Fruit fly (Drosophila melanogaster) whole organism, embryonic: ENCODE results near the gene CG11342.
A peak's percentile ranks its signal among the peaks of the same experiment; 100 is the strongest.

Source experiments
- Atf6 ChIP-seq: fragments of 200-800 bp; sonication (Bioruptor generic); IDR thresholded peaks from 2 replicates; pipeline ENCODE4 v1.3.6; 2022; ENCODE audit warnings: missing biosample characterization, missing genetic modification characterization
- B-H1 ChIP-seq: fragments of 200-800 bp; sonication (Bioruptor generic); IDR thresholded peaks from 3 replicates; pipeline ENCODE4 v1.3.6; 2022; ENCODE audit warnings: missing biosample characterization, missing genetic modification characterization
- CG12155 ChIP-seq: fragments of 200-800 bp; sonication (Bioruptor generic); optimal IDR thresholded peaks from 3 replicates; lab custom pipeline; 2016; ENCODE audit warnings: missing biosample characterization, missing genetic modification characterization
- CG12219 ChIP-seq: fragments of 200-800 bp; sonication (Bioruptor generic); optimal IDR thresholded peaks from 3 replicates; lab custom pipeline; 2018; ENCODE audit warnings: missing biosample characterization, mild to moderate bottlenecking, missing genetic modification characterization
- CG12942 ChIP-seq: fragments of 200-800 bp; sonication (Bioruptor generic); optimal IDR thresholded peaks from 3 replicates; lab custom pipeline; 2016; ENCODE audit warnings: missing biosample characterization, missing genetic modification characterization
- CG15601 ChIP-seq: fragments of 200-800 bp; sonication (Bioruptor generic); optimal IDR thresholded peaks from 3 replicates; lab custom pipeline; 2019; ENCODE audit warnings: missing biosample characterization, mild to moderate bottlenecking, missing genetic modification characterization, moderate library complexity
- CG16813 ChIP-seq: fragments of 200-800 bp; sonication (Bioruptor generic); IDR thresholded peaks from 3 replicates; pipeline ENCODE4 v1.3.6; 2022; ENCODE audit warnings: missing biosample characterization, missing genetic modification characterization; ENCODE audit not compliant: partially characterized antibody
- CG17186 ChIP-seq: fragments of 200-800 bp; sonication (Bioruptor generic); optimal IDR thresholded peaks from 3 replicates; lab custom pipeline; 2017; ENCODE audit warnings: missing biosample characterization, missing genetic modification reagents, missing genetic modification characterization
- CG18262 ChIP-seq: fragments of 200-800 bp; optimal IDR thresholded peaks from 3 replicates; lab custom pipeline; 2019; ENCODE audit warnings: missing biosample characterization, mild to moderate bottlenecking, missing genetic modification characterization, moderate library complexity
- CG2875 ChIP-seq: fragments of 200-800 bp; sonication (Bioruptor generic); optimal IDR thresholded peaks from 2 replicates; lab custom pipeline; 2017; ENCODE audit warnings: missing biosample characterization, mild to moderate bottlenecking, missing genetic modification characterization, missing genetic modification reagents
- CG30431 ChIP-seq: fragments of 200-800 bp; sonication (Bioruptor generic); optimal IDR thresholded peaks from 2 replicates; lab custom pipeline; 2017; ENCODE audit warnings: missing biosample characterization, missing genetic modification characterization
- CG3065 ChIP-seq: fragments of 200-800 bp; sonication (Bioruptor generic); optimal IDR thresholded peaks from 2 replicates; lab custom pipeline; 2016; ENCODE audit warnings: missing biosample characterization, missing genetic modification characterization
- CG33213 ChIP-seq: fragments of 200-800 bp; sonication (Bioruptor generic); optimal IDR thresholded peaks from 3 replicates; lab custom pipeline; 2016; ENCODE audit warnings: missing biosample characterization, missing genetic modification characterization
- CG3838 ChIP-seq: fragments of 200-800 bp; sonication (Bioruptor generic); optimal IDR thresholded peaks from 3 replicates; lab custom pipeline; 2016; ENCODE audit warnings: missing biosample characterization, missing genetic modification characterization
- CG3995 ChIP-seq: fragments of 200-800 bp; sonication (Bioruptor generic); optimal IDR thresholded peaks from 3 replicates; lab custom pipeline; 2016; ENCODE audit warnings: missing biosample characterization, missing genetic modification characterization
- CG4820 ChIP-seq: fragments of 200-800 bp; sonication (Bioruptor generic); optimal IDR thresholded peaks from 3 replicates; lab custom pipeline; 2016; ENCODE audit warnings: missing biosample characterization, missing genetic modification characterization
- CG6689 ChIP-seq: fragments of 200-800 bp; sonication (Bioruptor generic); IDR thresholded peaks from 2 replicates; pipeline ENCODE4 v1.3.6; 2022; ENCODE audit warnings: missing biosample characterization, missing genetic modification characterization
- CG6791 ChIP-seq: fragments of 200-800 bp; sonication (Bioruptor generic); IDR thresholded peaks from 3 replicates; pipeline ENCODE4 v1.3.6; 2022; ENCODE audit warnings: missing biosample characterization, missing genetic modification characterization; ENCODE audit not compliant: partially characterized antibody
- CG6854 ChIP-seq: fragments of 200-800 bp; sonication (Bioruptor generic); optimal IDR thresholded peaks from 3 replicates; lab custom pipeline; 2017; ENCODE audit warnings: missing biosample characterization, mild to moderate bottlenecking, missing genetic modification characterization
- CG9437 ChIP-seq: fragments of 200-800 bp; sonication (Bioruptor generic); optimal IDR thresholded peaks from 2 replicates; lab custom pipeline; 2018; ENCODE audit warnings: missing biosample characterization, mild to moderate bottlenecking, missing genetic modification characterization
- Dref ChIP-seq: fragments of 200-800 bp; sonication (Bioruptor generic); IDR thresholded peaks from 2 replicates; pipeline ENCODE4 v1.3.6; 2022; ENCODE audit warnings: missing biosample characterization, missing genetic modification characterization
- Fer1 ChIP-seq: fragments of 200-800 bp; sonication (Bioruptor generic); optimal IDR thresholded peaks from 2 replicates; lab custom pipeline; 2017; ENCODE audit warnings: missing biosample characterization, mild to moderate bottlenecking, missing genetic modification characterization
- HmgZ ChIP-seq: fragments of 200-800 bp; sonication (Bioruptor generic); optimal IDR thresholded peaks from 2 replicates; lab custom pipeline; 2018; ENCODE audit warnings: missing biosample characterization, mild to moderate bottlenecking, missing genetic modification characterization
- Lim3 ChIP-seq: fragments of 200-800 bp; sonication (Bioruptor generic); IDR thresholded peaks from 2 replicates; pipeline ENCODE4 v1.3.6; 2022; ENCODE audit warnings: missing biosample characterization, missing genetic modification characterization
- Med ChIP-seq: fragments of 200-800 bp; sonication (Bioruptor generic); peaks from one replicate; lab custom pipeline; 2016; ENCODE audit warnings: missing biosample characterization, missing genetic modification characterization, mild to moderate bottlenecking, inconsistent platforms, moderate library complexity
- Nf-YA ChIP-seq: fragments of 200-800 bp; sonication (Bioruptor generic); IDR thresholded peaks from 2 replicates; pipeline ENCODE4 v1.3.6; 2022; ENCODE audit warnings: missing biosample characterization, missing genetic modification characterization
- Nf-YB ChIP-seq: fragments of 200-800 bp; sonication (Bioruptor generic); optimal IDR thresholded peaks from 3 replicates; lab custom pipeline; 2019; ENCODE audit warnings: missing biosample characterization, mild to moderate bottlenecking, missing genetic modification characterization, moderate library complexity
- Optix ChIP-seq: fragments of 200-800 bp; sonication (Bioruptor generic); IDR thresholded peaks from 3 replicates; pipeline ENCODE4 v1.3.6; 2022; ENCODE audit warnings: missing biosample characterization, missing genetic modification characterization
- Xrp1 ChIP-seq: fragments of 200-800 bp; sonication (Bioruptor generic); IDR thresholded peaks from 2 replicates; pipeline ENCODE4 v1.3.6; 2022; ENCODE audit warnings: missing biosample characterization, missing genetic modification characterization
- ab ChIP-seq: fragments of 200-800 bp; sonication (Bioruptor generic); optimal IDR thresholded peaks from 2 replicates; lab custom pipeline; 2016; ENCODE audit warnings: missing biosample characterization, missing genetic modification characterization
- ac ChIP-seq: fragments of 200-800 bp; sonication (Bioruptor generic); optimal IDR thresholded peaks from 3 replicates; lab custom pipeline; 2017; ENCODE audit warnings: missing biosample characterization, mild to moderate bottlenecking, missing genetic modification characterization
- bcd ChIP-seq: fragments of 200-800 bp; sonication (Bioruptor generic); optimal IDR thresholded peaks from 2 replicates; lab custom pipeline; 2017; ENCODE audit warnings: missing biosample characterization, mild to moderate bottlenecking, missing genetic modification characterization
- cg ChIP-seq: fragments of 200-800 bp; sonication (Bioruptor generic); optimal IDR thresholded peaks from 3 replicates; lab custom pipeline; 2019; ENCODE audit warnings: missing biosample characterization, mild to moderate bottlenecking, missing genetic modification characterization, moderate library complexity
- corto ChIP-seq: fragments of 200-800 bp; sonication (Bioruptor generic); optimal IDR thresholded peaks from 2 replicates; lab custom pipeline; 2016; ENCODE audit warnings: missing biosample characterization, mild to moderate bottlenecking, missing genetic modification characterization, moderate library complexity
- fd3F ChIP-seq: fragments of 200-800 bp; sonication (Bioruptor generic); optimal IDR thresholded peaks from 2 replicates; lab custom pipeline; 2018; ENCODE audit warnings: missing biosample characterization, mild to moderate bottlenecking, missing genetic modification characterization, moderate library complexity
- gcm ChIP-seq: fragments of 200-800 bp; sonication (Bioruptor generic); optimal IDR thresholded peaks from 2 replicates; lab custom pipeline; 2019; ENCODE audit warnings: missing biosample characterization, mild to moderate bottlenecking, missing genetic modification characterization, moderate library complexity
- grn ChIP-seq: fragments of 200-800 bp; sonication (Bioruptor generic); optimal IDR thresholded peaks from 3 replicates; lab custom pipeline; 2017; ENCODE audit warnings: missing biosample characterization, missing genetic modification characterization
- gsb-n ChIP-seq: fragments of 200-800 bp; sonication (Bioruptor generic); optimal IDR thresholded peaks from 3 replicates; lab custom pipeline; 2018; ENCODE audit warnings: missing biosample characterization, mild to moderate bottlenecking, missing genetic modification characterization
- gt ChIP-seq: fragments of 200-800 bp; sonication (Bioruptor generic); IDR thresholded peaks from 2 replicates; pipeline ENCODE4 v1.3.6; 2022; ENCODE audit warnings: missing biosample characterization, missing genetic modification characterization
- hth ChIP-seq: fragments of >200 bp; optimal IDR thresholded peaks from 2 replicates; lab custom pipeline; 2017; ENCODE audit warnings: inconsistent platforms
- lab ChIP-seq: fragments of 200-800 bp; sonication (Bioruptor generic); optimal IDR thresholded peaks from 3 replicates; lab custom pipeline; 2017; ENCODE audit warnings: missing biosample characterization, missing genetic modification characterization, mild to moderate bottlenecking, moderate library complexity, missing genetic modification reagents
- lmd ChIP-seq: fragments of 200-800 bp; sonication (Bioruptor generic); IDR thresholded peaks from 2 replicates; pipeline ENCODE4 v1.3.6; 2022; ENCODE audit warnings: missing biosample characterization, missing genetic modification characterization
- org-1 ChIP-seq: fragments of 200-800 bp; sonication (Bioruptor generic); optimal IDR thresholded peaks from 2 replicates; lab custom pipeline; 2017; ENCODE audit warnings: missing biosample characterization, missing genetic modification characterization
- pita ChIP-seq: fragments of 200-800 bp; sonication (Bioruptor generic); optimal IDR thresholded peaks from 2 replicates; lab custom pipeline; 2017; ENCODE audit warnings: missing biosample characterization, mild to moderate bottlenecking, missing genetic modification characterization
- sc ChIP-seq, 3 experiments: fragments of >200 bp in 2 of 3; fragments of 200-800 bp in 1 of 3; sonication (Bioruptor generic) in 1 of 3; optimal IDR thresholded peaks; 2 replicates in 2 of 3; 3 replicates in 1 of 3; lab custom pipeline; 2017; ENCODE audit warnings: mild to moderate bottlenecking in 1 of 3, missing biosample characterization in 1 of 3, missing genetic modification characterization in 1 of 3, missing genetic modification reagents in 1 of 3
- scrt ChIP-seq: fragments of 200-800 bp; sonication (Bioruptor generic); optimal IDR thresholded peaks from 2 replicates; lab custom pipeline; 2018; ENCODE audit warnings: missing biosample characterization, mild to moderate bottlenecking, missing genetic modification characterization, moderate library complexity
- sens ChIP-seq: fragments of 200-800 bp; sonication (Bioruptor generic); peaks from one replicate; lab custom pipeline; 2016; ENCODE audit warnings: missing biosample characterization, missing genetic modification characterization
- so ChIP-seq: fragments of 200-800 bp; sonication (Bioruptor generic); IDR thresholded peaks from 3 replicates; pipeline ENCODE4 v1.3.6; 2022; ENCODE audit warnings: missing biosample characterization, missing genetic modification characterization
- sqz ChIP-seq: fragments of 200-800 bp; sonication (Bioruptor generic); optimal IDR thresholded peaks from 3 replicates; lab custom pipeline; 2018; ENCODE audit warnings: missing biosample characterization, mild to moderate bottlenecking, missing genetic modification characterization
- sug ChIP-seq: fragments of 200-800 bp; optimal IDR thresholded peaks from 2 replicates; lab custom pipeline; 2019; ENCODE audit warnings: missing biosample characterization, mild to moderate bottlenecking, missing genetic modification characterization, moderate library complexity
- tin ChIP-seq: fragments of 200-800 bp; sonication (Bioruptor generic); optimal IDR thresholded peaks from 3 replicates; lab custom pipeline; 2016; ENCODE audit warnings: missing biosample characterization, missing genetic modification characterization
- zfh1 ChIP-seq: fragments of 200-800 bp; sonication (Bioruptor generic); IDR thresholded peaks from 3 replicates; pipeline ENCODE4 v1.3.6; 2022; ENCODE audit warnings: missing biosample characterization, missing genetic modification characterization

The CG11342 gene

DNA sequence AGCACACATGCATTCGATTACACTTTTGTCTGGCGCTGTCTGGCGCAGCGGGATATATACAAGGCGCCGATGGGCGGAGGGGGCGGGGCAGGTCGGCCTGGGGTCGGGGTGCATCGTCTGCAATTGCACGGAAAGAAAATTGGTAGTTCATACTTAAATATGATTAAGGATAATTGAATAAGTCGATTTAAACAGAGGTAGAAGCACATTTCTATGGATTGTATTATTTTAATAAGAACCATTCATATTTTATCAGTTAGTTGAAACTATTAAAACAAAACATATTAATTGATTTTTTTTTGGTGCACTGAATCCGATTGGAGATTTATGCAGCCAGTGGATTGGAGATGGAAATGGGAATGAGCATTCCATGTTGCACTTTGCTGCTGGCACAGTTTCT, 32.6 kb upstream of the CG11342 start (continued):
- TF ChIP-seq fd3F (GFP tag; lab: Kevin White, UChicago) = no peak
- no peak for TF ChIP-seq Med (GFP tag; lab: Kevin White, UChicago)
- TF ChIP-seq CG33213 = no peak
- TF ChIP-seq Atf6 = no peak
- TF ChIP-seq CG16813 (GFP tag; lab: Robert Waterston, UW) = no peak
- peak; percentile 35; the same call in 1 of the 3 replicates for TF ChIP-seq zfh1 (GFP tag; lab: Robert Waterston, UW)
- no peak for TF ChIP-seq so (GFP tag; lab: Robert Waterston, UW)
- TF ChIP-seq CG3838 = no peak
- no peak for TF ChIP-seq CG17186 (GFP tag; lab: Kevin White, UChicago)
- no peak for TF ChIP-seq CG6854
- no peak for TF ChIP-seq lab (GFP tag; lab: Kevin White, UChicago)
- TF ChIP-seq CG12942 (GFP tag; lab: Kevin White, UChicago) = no peak
- no peak for TF ChIP-seq CG3995 (GFP tag; lab: Kevin White, UChicago)
- no peak for TF ChIP-seq CG30431 (GFP tag; lab: Kevin White, UChicago)
- TF ChIP-seq corto = no peak
- TF ChIP-seq Xrp1 (GFP tag; lab: Robert Waterston, UW) = peak; percentile 74
- no peak for TF ChIP-seq Nf-YA
- no peak for TF ChIP-seq gcm (GFP tag; lab: Kevin White, UChicago)
- TF ChIP-seq Optix (GFP tag; lab: Robert Waterston, UW) = no peak
- no peak for TF ChIP-seq hth (lab: Kevin White, UChicago)
- TF ChIP-seq tin (GFP tag; lab: Kevin White, UChicago) = no peak
- no peak for TF ChIP-seq sug
- TF ChIP-seq CG18262 (tag; lab: Kevin White, UChicago) = peak; percentile 48
- no peak for TF ChIP-seq Lim3 (GFP tag; lab: Robert Waterston, UW)
- peak; percentile 34 for TF ChIP-seq CG2875 (GFP tag; lab: Kevin White, UChicago)
- no peak for TF ChIP-seq CG3065 (GFP tag; lab: Kevin White, UChicago)
- no peak for TF ChIP-seq CG4820
- peak; percentile 24 for TF ChIP-seq Nf-YB (GFP tag; lab: Kevin White, UChicago)
- no peak for TF ChIP-seq ab (GFP tag; lab: Kevin White, UChicago)
- no peak for TF ChIP-seq ac (GFP tag; lab: Kevin White, UChicago)
- peak; percentile 87 for TF ChIP-seq sens (GFP tag; lab: Kevin White, UChicago)
- TF ChIP-seq sc (optimal IDR thresholded peaks at IDR 0.05; lab: Kevin White, UChicago) = no peak
- TF ChIP-seq sc (GFP tag; optimal IDR thresholded peaks at IDR 0.05; lab: Kevin White, UChicago) = no peak
- no peak for TF ChIP-seq CG12219
- no peak for TF ChIP-seq CG12155 (GFP tag; lab: Kevin White, UChicago)
- no peak for TF ChIP-seq sqz (GFP tag; lab: Kevin White, UChicago)
- TF ChIP-seq gt (GFP tag; lab: Robert Waterston, UW) = no peak
- TF ChIP-seq pita (GFP tag; lab: Kevin White, UChicago) = no peak
- TF ChIP-seq Fer1 (GFP tag; lab: Kevin White, UChicago) = no peak
- no peak for TF ChIP-seq org-1 (GFP tag; lab: Kevin White, UChicago)
- TF ChIP-seq Dref (GFP tag; lab: Robert Waterston, UW) = no peak
- TF ChIP-seq CG9437 = no peak
- TF ChIP-seq gsb-n (tag; lab: Kevin White, UChicago) = peak; percentile 52
- TF ChIP-seq grn (GFP tag; lab: Kevin White, UChicago) = no peak
- TF ChIP-seq CG6791 (GFP tag; lab: Robert Waterston, UW) = no peak
- TF ChIP-seq scrt (GFP tag; lab: Kevin White, UChicago) = no peak
- TF ChIP-seq bcd (GFP tag; lab: Kevin White, UChicago) = no peak
- no peak for TF ChIP-seq lmd (GFP tag; lab: Robert Waterston, UW)
- TF ChIP-seq cg = no peak
- no peak for TF ChIP-seq HmgZ (tag; lab: Kevin White, UChicago)
- peak; percentile 30 for TF ChIP-seq CG15601 (tag; lab: Kevin White, UChicago)
- TF ChIP-seq CG6689 (GFP tag; lab: Robert Waterston, UW) = peak; percentile 28; the same call in 1 of the 2 replicates
- no peak for TF ChIP-seq B-H1
